Worm (Caenorhabditis elegans): ENCODE results near the gene dmd-7.
A peak's percentile ranks its signal among the peaks of the same experiment; 100 is the strongest.

dmd-7 gene

DNA sequence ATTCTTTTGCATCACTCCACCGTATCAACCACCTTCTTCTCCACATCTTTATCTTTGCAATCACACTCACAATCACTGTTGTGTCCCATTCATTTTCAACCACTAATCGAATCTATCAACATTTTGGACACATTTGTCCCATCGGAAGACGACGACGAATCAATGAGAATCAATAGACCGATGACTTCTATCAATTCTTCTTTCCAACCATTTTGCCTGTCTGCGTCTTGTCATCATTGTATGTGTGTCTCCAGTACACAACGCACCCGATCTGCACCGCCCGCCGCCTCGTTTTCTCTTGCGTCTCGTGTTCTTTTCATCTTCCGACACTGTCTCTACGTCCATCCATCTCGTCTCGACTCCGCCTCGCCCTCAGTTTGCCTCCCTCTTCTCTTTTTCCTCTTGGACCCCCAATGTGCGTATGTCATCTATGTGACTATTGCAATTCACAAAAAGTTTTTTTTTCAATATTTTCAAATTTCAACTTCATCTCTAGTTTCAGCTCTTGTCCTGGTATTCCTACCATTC is at the start of gene dmd-7:
Gene dmd-7, plus strand, starts transcription at position 478 of the 528 bp plus-strand sequence.
- TF ChIP-seq tra-1 (GFP tag; IDR thresholded peaks at IDR 0.05) (peak; percentile 94), R02D3.7 (tag; optimal IDR thresholded peaks at IDR 0.05) (no peak), zfp-3 (GFP tag; conservative IDR thresholded peaks at IDR 0.05) (no peak), D1046.2 (GFP tag; IDR thresholded peaks at IDR 0.05) (no peak), vab-7 (GFP tag; IDR thresholded peaks at IDR 0.05) (no peak), ceh-28 (tag; optimal IDR thresholded peaks at IDR 0.05) (peak; percentile 36), hif-1 (tag; optimal IDR thresholded peaks at IDR 0.05) (peak; percentile 2 to 95), nhr-41 (GFP tag; IDR thresholded peaks at IDR 0.05) (no peak), nhr-42 (GFP tag; IDR thresholded peaks at IDR 0.05) (0 out of 2 replicates have a peak, but pooled peaks have one; percentile 49), madf-9 (GFP tag; conservative IDR thresholded peaks at IDR 0.05) (peak; percentile 49; the same call in 1 of the 2 replicates), skn-1 (tag; optimal IDR thresholded peaks at IDR 0.05) (no peak), nhr-6 (tag; optimal IDR thresholded peaks at IDR 0.05) (peak; percentile 89), daf-16 (GFP tag; optimal IDR thresholded peaks at IDR 0.05) (peak; percentile 23 to 51), daf-16 (tag; optimal IDR thresholded peaks at IDR 0.05) (peak; percentile 55), rbr-2 (tag; optimal IDR thresholded peaks at IDR 0.05) (peak; percentile 75), aha-1 (tag) (peak; percentile 99), mes-2 (tag; optimal IDR thresholded peaks at IDR 0.05; ENCODE audit: poor library complexity, severe bottlenecking) (peak; percentile 80), hmg-1.1 (GFP tag; IDR thresholded peaks at IDR 0.05) (peak; percentile 84), lin-15B (tag; optimal IDR thresholded peaks at IDR 0.05) (no peak), lin-39 (tag; optimal IDR thresholded peaks at IDR 0.05) (no peak), snpc-1.2 (GFP tag; IDR thresholded peaks at IDR 0.05) (no peak), cey-2 (tag; optimal IDR thresholded peaks at IDR 0.05; ENCODE audit: borderline replicate concordance, insufficient read depth) (peak; percentile 58), nhr-28 (tag; optimal IDR thresholded peaks at IDR 0.05) (peak; percentile 89), hlh-30 (tag; optimal IDR thresholded peaks at IDR 0.05; ENCODE audit: insufficient read depth) (peak; percentile 93), unc-39 (tag; optimal IDR thresholded peaks at IDR 0.05) (no peak), egl-27 (tag; optimal IDR thresholded peaks at IDR 0.05) (no peak), ceh-62 (tag; optimal IDR thresholded peaks at IDR 0.05) (no peak), ces-1 (GFP tag; optimal IDR thresholded peaks at IDR 0.05) (no peak), arid-1 (GFP tag; conservative IDR thresholded peaks at IDR 0.05) (no peak), ceh-32 (tag; optimal IDR thresholded peaks at IDR 0.05; ENCODE audit: poor library complexity) (no peak), Y48G9A.11 (GFP tag; IDR thresholded peaks at IDR 0.05) (no peak), spr-1 (tag; optimal IDR thresholded peaks at IDR 0.05) (peak; percentile 59), attf-4 (tag; optimal IDR thresholded peaks at IDR 0.05) (no peak), F49E8.2 (tag; optimal IDR thresholded peaks at IDR 0.05; ENCODE audit: borderline replicate concordance) (no peak), nhr-11 (tag; optimal IDR thresholded peaks at IDR 0.05) (peak; percentile 76), sdz-12 (GFP tag; optimal IDR thresholded peaks at IDR 0.05) (no peak), mdl-1 (tag; optimal IDR thresholded peaks at IDR 0.05) (peak; percentile 81 to 95), mep-1 (tag; optimal IDR thresholded peaks at IDR 0.05) (peak; percentile 78), Y5F2A.4 (GFP tag; optimal IDR thresholded peaks at IDR 0.05) (no peak), nhr-111 (GFP tag; optimal IDR thresholded peaks at IDR 0.05) (no peak), nhr-76 (tag; optimal IDR thresholded peaks at IDR 0.05) (peak; percentile 63), nhr-102 (tag; optimal IDR thresholded peaks at IDR 0.05) (peak; percentile 69), dmd-6 (GFP tag; IDR thresholded peaks at IDR 0.05) (peak; percentile 99), nhr-237 (tag; optimal IDR thresholded peaks at IDR 0.05) (no peak), lin-1 (GFP tag; IDR thresholded peaks at IDR 0.05) (peak; percentile 75; the same call in 1 of the 2 replicates), dmd-9 (GFP tag; IDR thresholded peaks at IDR 0.05) (no peak), madf-5 (GFP tag; IDR thresholded peaks at IDR 0.05) (no peak), zip-11 (GFP tag; IDR thresholded peaks at IDR 0.05) (no peak), daf-8 (GFP tag; IDR thresholded peaks at IDR 0.05) (no peak), lir-3 (tag; optimal IDR thresholded peaks at IDR 0.05) (no peak), ctbp-1 (GFP tag; IDR thresholded peaks at IDR 0.05) (0 out of 2 replicates have a peak, but pooled peaks have one; percentile 60)
